Worm (Caenorhabditis elegans): ENCODE measurements around the gene clec-5.

Gene clec-5

DNA sequence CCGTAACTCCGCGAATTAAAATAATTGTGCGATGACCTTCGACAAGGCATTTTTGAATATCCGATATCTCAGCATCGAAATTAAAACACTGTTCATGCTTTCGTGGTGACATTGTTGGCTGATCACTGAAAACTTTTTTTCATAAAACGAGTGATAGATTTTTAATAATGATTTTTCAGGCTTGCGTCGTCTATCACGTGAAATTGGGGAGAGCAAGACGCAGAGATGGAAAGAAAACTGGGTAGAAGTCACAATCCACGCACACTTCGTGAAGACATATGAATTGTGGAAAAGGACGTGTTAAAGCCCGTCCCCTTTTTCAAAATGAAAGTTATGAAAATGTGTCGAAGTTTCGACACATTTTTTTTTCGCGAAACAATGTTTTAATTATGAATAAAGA is 33.7 kb downstream of the clec-5 start, which contains the start of gene nonu-1:
TSS of gene nonu-1 (minus strand) at position 169 of the 400 bp plus-strand sequence.
- TF ChIP-seq ceh-16 (tag; optimal IDR thresholded peaks at IDR 0.05) (no peak), nhr-21 (tag; optimal IDR thresholded peaks at IDR 0.05) (no peak), nhr-11 (tag; optimal IDR thresholded peaks at IDR 0.05) (no peak), egl-27 (tag; optimal IDR thresholded peaks at IDR 0.05) (no peak), lin-11 (tag; optimal IDR thresholded peaks at IDR 0.05) (no peak), sem-4 (tag; optimal IDR thresholded peaks at IDR 0.05) (no peak), nhr-129 (tag; optimal IDR thresholded peaks at IDR 0.05) (no peak), nhr-237 (tag; optimal IDR thresholded peaks at IDR 0.05) (no peak)

DNA sequence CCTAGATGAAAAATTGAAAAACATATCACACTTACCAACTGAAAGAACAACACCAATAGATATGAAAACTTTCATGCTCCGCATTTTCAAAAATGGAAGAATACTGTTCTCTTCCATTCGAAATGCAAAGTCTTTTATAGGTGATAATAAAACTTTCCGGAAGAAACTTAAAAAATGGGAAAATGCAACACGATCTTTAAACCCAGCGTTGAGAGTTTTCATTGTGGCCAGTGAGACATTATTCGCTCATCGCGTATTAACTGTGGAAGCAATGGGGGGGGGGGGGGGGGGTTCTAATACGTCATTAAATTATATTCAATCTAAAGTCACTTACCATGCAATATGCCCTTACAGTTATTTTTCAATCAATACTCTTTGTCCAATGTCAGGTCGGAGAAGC is 39.1 kb downstream of the clec-5 start, which contains the start of the genes clec-157 and fkh-5:
TSS of gene clec-157 (minus strand) at position 101 of the 400 bp plus-strand sequence.
TSS of gene fkh-5 (plus strand) at position 336 of the 400 bp plus-strand sequence.
- no peak for TF ChIP-seq lin-39 (tag; optimal IDR thresholded peaks at IDR 0.05)
- no peak for TF ChIP-seq blmp-1 (tag; optimal IDR thresholded peaks at IDR 0.05; ENCODE audit: insufficient read depth)
- no peak for TF ChIP-seq aly-2 (tag; optimal IDR thresholded peaks at IDR 0.05)
- no peak for TF ChIP-seq ceh-16 (tag; optimal IDR thresholded peaks at IDR 0.05)
- TF ChIP-seq skn-1 (tag; optimal IDR thresholded peaks at IDR 0.05): no peak
- no peak for TF ChIP-seq nhr-21 (tag; optimal IDR thresholded peaks at IDR 0.05)
- TF ChIP-seq dmd-4 (tag; optimal IDR thresholded peaks at IDR 0.05): no peak
- TF ChIP-seq peb-1 (tag; optimal IDR thresholded peaks at IDR 0.05): no peak
- TF ChIP-seq ama-1 (optimal IDR thresholded peaks at IDR 0.05): no peak
- no peak for TF ChIP-seq lsy-2 (tag; optimal IDR thresholded peaks at IDR 0.05)
- TF ChIP-seq alr-1 (tag; optimal IDR thresholded peaks at IDR 0.05): no peak
- TF ChIP-seq elt-3 (tag; optimal IDR thresholded peaks at IDR 0.05): no peak
- no peak for TF ChIP-seq nhr-12 (tag; optimal IDR thresholded peaks at IDR 0.05)
- no peak for TF ChIP-seq crh-2 (tag; optimal IDR thresholded peaks at IDR 0.05)
- no peak for TF ChIP-seq snpc-4 (tag; optimal IDR thresholded peaks at IDR 0.05)
- TF ChIP-seq mab-5 (tag; optimal IDR thresholded peaks at IDR 0.05): no peak
- no peak for TF ChIP-seq sma-9 (GFP tag; optimal IDR thresholded peaks at IDR 0.05)
- no peak for TF ChIP-seq sma-9 (tag; optimal IDR thresholded peaks at IDR 0.05)

DNA sequence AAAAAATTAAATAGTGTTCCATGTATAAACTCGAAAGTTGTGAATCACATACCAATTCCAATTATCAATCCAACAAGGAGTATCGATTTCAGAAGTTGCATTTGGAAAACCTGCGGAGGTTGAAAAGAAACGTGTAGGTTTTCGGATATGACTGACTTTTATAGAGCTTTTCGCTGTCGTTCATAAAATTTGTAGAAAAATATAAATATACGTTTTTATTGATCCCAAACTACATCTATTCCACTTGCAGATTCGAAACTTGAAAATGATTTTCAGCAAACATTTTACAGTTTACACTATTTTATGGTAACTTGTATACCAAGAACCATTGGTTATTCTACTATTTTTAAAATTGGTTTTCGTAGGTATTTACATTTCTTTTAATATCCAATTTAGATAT is 41.2 kb downstream of the clec-5 start, which contains the start of gene clec-156:
TSS of gene clec-156 (minus strand) at position 101 of the 400 bp plus-strand sequence.
- TF ChIP-seq ztf-11 (tag; optimal IDR thresholded peaks at IDR 0.05) (no peak), F13H6.1 (tag; optimal IDR thresholded peaks at IDR 0.05) (no peak), blmp-1 (tag; optimal IDR thresholded peaks at IDR 0.05; ENCODE audit: insufficient read depth) (no peak), lin-39 (tag; optimal IDR thresholded peaks at IDR 0.05) (no peak), sem-4 (tag; optimal IDR thresholded peaks at IDR 0.05) (no peak), nhr-23 (tag; optimal IDR thresholded peaks at IDR 0.05) (no peak), nhr-129 (tag; optimal IDR thresholded peaks at IDR 0.05) (no peak), crh-2 (tag; optimal IDR thresholded peaks at IDR 0.05) (no peak), skn-1 (tag; optimal IDR thresholded peaks at IDR 0.05) (no peak), nhr-21 (tag; optimal IDR thresholded peaks at IDR 0.05) (no peak), lin-13 (GFP tag; optimal IDR thresholded peaks at IDR 0.05) (no peak), nhr-11 (tag; optimal IDR thresholded peaks at IDR 0.05) (no peak), snpc-4 (tag; optimal IDR thresholded peaks at IDR 0.05) (no peak), ztf-1 (GFP tag; conservative IDR thresholded peaks at IDR 0.05) (no peak), ztf-4 (tag; optimal IDR thresholded peaks at IDR 0.05) (no peak)

- TF ChIP-seq R02D3.7 (tag; optimal IDR thresholded peaks at IDR 0.05) (no peak), mab-5 (tag; optimal IDR thresholded peaks at IDR 0.05) (no peak), peb-1 (tag; optimal IDR thresholded peaks at IDR 0.05) (no peak)
Observed at ce11 chrIII:4837429-4837828, 46.0 kb downstream of the clec-5 start, which contains the start of the genes acbp-7 and F26A1.19. acbp-7 (plus strand) TSS chrIII:4837729. F26A1.19 (plus strand) TSS chrIII:4837731.
